Fruit fly (Drosophila melanogaster): Measurements from ENCODE around the gene CG12795.

CG12795 gene

DNA sequence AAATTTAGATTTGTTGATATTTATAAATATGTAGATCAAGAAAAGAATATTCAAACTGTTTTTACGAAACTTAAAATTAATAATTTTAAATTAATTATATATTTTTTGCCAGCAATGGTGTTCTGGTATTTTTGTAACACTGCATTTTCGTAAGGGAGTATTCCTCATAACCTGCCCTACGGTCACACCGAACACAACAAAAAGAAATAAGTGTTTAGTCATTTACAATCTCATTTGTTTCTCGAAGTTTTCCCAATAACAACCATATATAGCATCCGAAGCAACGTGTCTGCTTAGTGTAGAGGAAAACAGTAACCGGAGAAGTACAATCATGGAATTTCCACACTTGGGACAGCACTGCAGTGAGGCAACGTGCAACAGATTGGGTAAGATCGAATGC lies at the start of gene CG12795:
Gene CG12795 (plus strand): TSS at position 181 of the 400 bp plus-strand sequence.
- TF ChIP-seq Hr96 (GFP tag; optimal IDR thresholded peaks at IDR 0.05): no peak
- TF ChIP-seq bab1 (GFP tag; optimal IDR thresholded peaks at IDR 0.05): peak; percentile 44
- peak in 1 of 2 experiments; percentile 91 for TF ChIP-seq cnc (optimal IDR thresholded peaks at IDR 0.05)

DNA sequence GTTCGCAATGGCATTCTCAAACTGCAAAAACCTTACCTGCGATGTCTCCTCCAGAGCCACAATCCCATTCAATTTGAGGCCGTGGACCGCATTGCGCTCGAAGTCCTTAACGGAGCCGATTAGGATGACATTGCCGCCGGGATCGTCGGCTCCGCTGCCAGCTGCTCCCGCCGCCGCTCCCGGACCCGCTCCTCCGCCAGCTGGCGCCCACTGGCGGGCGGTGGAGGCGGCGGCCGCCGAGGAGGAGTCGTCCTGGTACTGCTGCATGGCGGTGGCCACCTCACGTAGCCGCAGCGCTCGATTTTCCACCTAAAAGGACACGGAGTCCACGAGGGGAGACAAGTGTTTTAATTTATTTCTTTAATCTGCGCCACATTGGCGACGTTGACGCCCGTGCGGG lies 44.5 kb upstream of the CG12795 start:
- TF ChIP-seq bab1 (GFP tag; optimal IDR thresholded peaks at IDR 0.05) (no peak), pad (GFP tag; optimal IDR thresholded peaks at IDR 0.05) (no peak), CG12768 (GFP tag; optimal IDR thresholded peaks at IDR 0.05) (no peak), toe (GFP tag; optimal IDR thresholded peaks at IDR 0.05) (no peak), Hr96 (GFP tag; optimal IDR thresholded peaks at IDR 0.05) (no peak)

dm6 chr2L:3410260-3410659 lies 42.0 kb upstream of the CG12795 start, which contains the start of gene CG8840:
Gene CG8840 (plus strand): TSS chr2L:3410560.
- TF ChIP-seq tj (GFP tag; optimal IDR thresholded peaks at IDR 0.05) (no peak), CG5204 (GFP tag; optimal IDR thresholded peaks at IDR 0.05) (no peak)

- TF ChIP-seq kay (GFP tag; ENCODE audit: borderline replicate concordance) (no peak), cnc (optimal IDR thresholded peaks at IDR 0.05) (no peak), Clk (GFP tag; optimal IDR thresholded peaks at IDR 0.05) (no peak), CG7101 (tag; optimal IDR thresholded peaks at IDR 0.05) (no peak), CG11617 (GFP tag; optimal IDR thresholded peaks at IDR 0.05) (no peak), CG14711 (tag; optimal IDR thresholded peaks at IDR 0.05) (no peak), ovo (GFP tag; optimal IDR thresholded peaks at IDR 0.05) (no peak), CG12768 (GFP tag; optimal IDR thresholded peaks at IDR 0.05) (no peak), pad (GFP tag; optimal IDR thresholded peaks at IDR 0.05) (no peak), tj (GFP tag; optimal IDR thresholded peaks at IDR 0.05) (no peak), cic (GFP tag; optimal IDR thresholded peaks at IDR 0.05) (no peak), CG7045 (GFP tag; optimal IDR thresholded peaks at IDR 0.05) (no peak), CG33017 (tag; optimal IDR thresholded peaks at IDR 0.05) (no peak), bab1 (GFP tag; optimal IDR thresholded peaks at IDR 0.05) (no peak), Mnt (GFP tag; optimal IDR thresholded peaks at IDR 0.05) (no peak), toe (GFP tag; optimal IDR thresholded peaks at IDR 0.05) (no peak), CG1620 (GFP tag; optimal IDR thresholded peaks at IDR 0.05) (no peak), Hr96 (GFP tag; optimal IDR thresholded peaks at IDR 0.05) (no peak)
Measured at dm6 chr2L:3416527-3417304, 35.5 kb upstream of the CG12795 start, which contains the start of gene CG31952. Gene CG31952 (plus strand): TSS chr2L:3416693.

dm6 chr2L:3417613-3418012 lies 34.7 kb upstream of the CG12795 start:
- TF ChIP-seq kay (GFP tag; ENCODE audit: borderline replicate concordance) (no peak), pad (GFP tag; optimal IDR thresholded peaks at IDR 0.05) (no peak), CG11617 (GFP tag; optimal IDR thresholded peaks at IDR 0.05) (no peak), Clk (GFP tag; optimal IDR thresholded peaks at IDR 0.05) (no peak), CG7045 (GFP tag; optimal IDR thresholded peaks at IDR 0.05) (no peak), CG14711 (tag; optimal IDR thresholded peaks at IDR 0.05) (no peak), CG7101 (tag; optimal IDR thresholded peaks at IDR 0.05) (no peak), cnc (optimal IDR thresholded peaks at IDR 0.05) (no peak), bab1 (GFP tag; optimal IDR thresholded peaks at IDR 0.05) (no peak), Hr96 (GFP tag; optimal IDR thresholded peaks at IDR 0.05) (no peak), cic (GFP tag; optimal IDR thresholded peaks at IDR 0.05) (no peak), CG1620 (GFP tag; optimal IDR thresholded peaks at IDR 0.05) (no peak), CG5204 (GFP tag; optimal IDR thresholded peaks at IDR 0.05) (no peak), CG33017 (tag; optimal IDR thresholded peaks at IDR 0.05) (no peak), Mnt (GFP tag; optimal IDR thresholded peaks at IDR 0.05) (no peak), Crg-1 (GFP tag; optimal IDR thresholded peaks at IDR 0.05) (no peak), toe (GFP tag; optimal IDR thresholded peaks at IDR 0.05) (no peak), ovo (GFP tag; optimal IDR thresholded peaks at IDR 0.05) (no peak), CG12768 (GFP tag; optimal IDR thresholded peaks at IDR 0.05) (no peak), tj (GFP tag; optimal IDR thresholded peaks at IDR 0.05) (no peak)

DNA sequence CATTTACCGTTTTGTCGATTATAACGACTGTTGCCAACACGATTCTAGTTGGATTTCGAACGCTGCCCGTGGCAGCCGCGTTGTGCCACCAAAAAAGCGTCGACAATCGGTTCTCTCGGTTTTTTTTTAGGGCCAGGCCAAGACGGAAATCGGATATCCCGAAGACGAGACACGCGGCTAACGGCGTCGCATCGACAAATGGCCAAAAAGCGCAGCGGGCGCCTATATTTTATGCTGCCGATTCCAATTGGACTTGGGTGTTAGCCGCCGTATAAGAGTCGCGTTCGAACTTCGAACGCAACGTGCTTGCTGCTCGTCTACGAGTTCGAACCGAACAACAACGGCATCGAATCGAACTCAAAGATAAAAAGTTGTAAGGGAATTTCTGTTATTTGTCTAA lies 29.5 kb upstream of the CG12795 start:
- TF ChIP-seq CG11617 (GFP tag; optimal IDR thresholded peaks at IDR 0.05) (no peak), Crg-1 (GFP tag; optimal IDR thresholded peaks at IDR 0.05) (no peak), cic (GFP tag; optimal IDR thresholded peaks at IDR 0.05) (no peak), CG5204 (GFP tag; optimal IDR thresholded peaks at IDR 0.05) (no peak), kay (GFP tag; ENCODE audit: borderline replicate concordance) (peak; percentile 7)

- TF ChIP-seq CG7045 (GFP tag; optimal IDR thresholded peaks at IDR 0.05): no peak
- TF ChIP-seq CG12768 (GFP tag; optimal IDR thresholded peaks at IDR 0.05): no peak
- TF ChIP-seq CG33017 (tag; optimal IDR thresholded peaks at IDR 0.05): no peak
- TF ChIP-seq Mnt (GFP tag; optimal IDR thresholded peaks at IDR 0.05): no peak
- no peak for TF ChIP-seq bab1 (GFP tag; optimal IDR thresholded peaks at IDR 0.05)
- TF ChIP-seq Clk (GFP tag; optimal IDR thresholded peaks at IDR 0.05): no peak
- TF ChIP-seq CG11617 (GFP tag; optimal IDR thresholded peaks at IDR 0.05): no peak
- no peak for TF ChIP-seq pad (GFP tag; optimal IDR thresholded peaks at IDR 0.05)
- no peak for TF ChIP-seq CG14711 (tag; optimal IDR thresholded peaks at IDR 0.05)
- no peak for TF ChIP-seq ovo (GFP tag; optimal IDR thresholded peaks at IDR 0.05)
- TF ChIP-seq cnc (optimal IDR thresholded peaks at IDR 0.05): no peak
- TF ChIP-seq CG5204 (GFP tag; optimal IDR thresholded peaks at IDR 0.05): no peak
- no peak for TF ChIP-seq Crg-1 (GFP tag; optimal IDR thresholded peaks at IDR 0.05)
- no peak for TF ChIP-seq CG1620 (GFP tag; optimal IDR thresholded peaks at IDR 0.05)
- no peak for TF ChIP-seq CG7101 (tag; optimal IDR thresholded peaks at IDR 0.05)
- no peak for TF ChIP-seq kay (GFP tag; ENCODE audit: borderline replicate concordance)
- TF ChIP-seq toe (GFP tag; optimal IDR thresholded peaks at IDR 0.05): no peak
- no peak for TF ChIP-seq Hr96 (GFP tag; optimal IDR thresholded peaks at IDR 0.05)
- TF ChIP-seq cic (GFP tag; optimal IDR thresholded peaks at IDR 0.05): no peak
- no peak for TF ChIP-seq tj (GFP tag; optimal IDR thresholded peaks at IDR 0.05)
Measured at dm6 chr2L:3425947-3426346, 26.3 kb upstream of the CG12795 start.
